Worm (Caenorhabditis elegans) whole organism, L4 larva: ENCODE results near the gene sdz-32.

Source experiments
- nhr-237 ChIP-seq: sonication (generic microtip); optimal IDR thresholded peaks from 2 replicates; lab custom pipeline; 2017; ENCODE audit warnings: missing biosample characterization, missing genetic modification characterization
- nhr-28 ChIP-seq: fragments of 150-350 bp; optimal IDR thresholded peaks from 2 replicates; lab custom pipeline; 2014; ENCODE audit warnings: missing biosample characterization, missing genetic modification characterization
- nhr-76 ChIP-seq: fragments of 150-350 bp; optimal IDR thresholded peaks from 2 replicates; lab custom pipeline; 2014; ENCODE audit warnings: missing biosample characterization, missing genetic modification characterization
- zag-1 ChIP-seq: fragments of 150-350 bp; optimal IDR thresholded peaks from 2 replicates; lab custom pipeline; 2014; ENCODE audit warnings: missing biosample characterization, missing genetic modification characterization

- TF ChIP-seq nhr-237 (no peak), nhr-76 (tag; lab: Kevin White, UChicago) (no peak), nhr-28 (tag; lab: Kevin White, UChicago) (no peak), zag-1 (tag; lab: Kevin White, UChicago) (no peak)
Observed at ce11 chrII:3438280-3438679, 35.6 kb upstream of the sdz-32 start.
